Fruit fly (Drosophila melanogaster): Measurements from ENCODE around the gene CG34299.

DNA sequence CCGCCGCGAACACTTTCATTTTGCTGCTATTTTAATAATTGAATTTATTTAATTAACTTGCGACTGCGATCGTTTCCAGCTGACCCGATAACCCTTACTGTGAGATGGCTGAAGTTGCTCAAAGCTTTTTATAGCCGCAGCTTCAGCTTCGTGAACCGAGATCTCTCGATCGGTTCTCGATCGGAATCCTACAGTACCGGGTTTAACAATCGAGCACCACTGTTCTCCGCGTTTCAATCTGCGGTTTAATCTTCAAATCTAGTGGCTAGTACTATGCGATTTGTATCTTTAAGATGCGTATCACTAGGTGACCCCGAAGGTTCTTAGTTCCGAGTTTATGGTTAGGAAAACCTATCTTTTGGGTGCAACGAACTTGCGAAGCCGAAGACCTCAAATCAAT, 2.8 kb upstream of the CG34299 start, which contains the start of gene CG9733:
- TF ChIP-seq bab1 (GFP tag; optimal IDR thresholded peaks at IDR 0.05) (no peak), pad (GFP tag; optimal IDR thresholded peaks at IDR 0.05) (no peak), tj (GFP tag; optimal IDR thresholded peaks at IDR 0.05) (no peak), CG12768 (GFP tag; optimal IDR thresholded peaks at IDR 0.05) (no peak)
